Worm (Caenorhabditis elegans): ENCODE results near the gene R09A8.2.

The R09A8.2 gene

ce11 chrX:12656420-12657033 is 37.3 kb downstream of the R09A8.2 start:
- TF ChIP-seq rcor-1 (GFP tag; IDR thresholded peaks at IDR 0.05), result peak; percentile 57; the same call in 1 of the 2 replicates
- 0 out of 2 replicates have a peak, but pooled peaks have one; percentile 70 for TF ChIP-seq madf-3 (GFP tag; IDR thresholded peaks at IDR 0.05)
- TF ChIP-seq mcd-1 (GFP tag; IDR thresholded peaks at IDR 0.05), result peak; percentile 54; the same call in 1 of the 2 replicates
- peak; percentile 5 for TF ChIP-seq nhr-80 (tag; optimal IDR thresholded peaks at IDR 0.05)
- TF ChIP-seq zfh-2 (GFP tag; conservative IDR thresholded peaks at IDR 0.05), result peak; percentile 98
- TF ChIP-seq attf-5 (GFP tag; optimal IDR thresholded peaks at IDR 0.05), result no peak
- TF ChIP-seq madf-10 (tag; optimal IDR thresholded peaks at IDR 0.05), result peak; percentile 63
- TF ChIP-seq egrh-3 (GFP tag; IDR thresholded peaks at IDR 0.05), result peak; percentile 83; the same call in 1 of the 2 replicates
- TF ChIP-seq hmg-1.2 (GFP tag; IDR thresholded peaks at IDR 0.05), result peak; percentile 59
- TF ChIP-seq C06A6.2 (GFP tag; conservative IDR thresholded peaks at IDR 0.05), result no peak
- TF ChIP-seq lin-40 (tag; optimal IDR thresholded peaks at IDR 0.05), result peak; percentile 33
- peak; percentile 44 for TF ChIP-seq ceh-27 (GFP tag; optimal IDR thresholded peaks at IDR 0.05)
- TF ChIP-seq hsf-1 (GFP tag; IDR thresholded peaks at IDR 0.05), result no peak

ce11 chrX:12659814-12660213 is 40.5 kb downstream of the R09A8.2 start, which contains the start of gene C02B4.3:
Gene C02B4.3, minus strand, starts transcription at chrX:12659847.
- TF ChIP-seq madf-10 (tag; optimal IDR thresholded peaks at IDR 0.05), result no peak
- TF ChIP-seq lin-26 (GFP tag; IDR thresholded peaks at IDR 0.05), result no peak
- no peak for TF ChIP-seq let-607 (tag; optimal IDR thresholded peaks at IDR 0.05)
- TF ChIP-seq attf-5 (GFP tag; optimal IDR thresholded peaks at IDR 0.05), result no peak
- no peak for TF ChIP-seq nhr-179 (tag; optimal IDR thresholded peaks at IDR 0.05)
- TF ChIP-seq somi-1 (GFP tag; optimal IDR thresholded peaks at IDR 0.05), result no peak
- TF ChIP-seq sdz-38 (tag; optimal IDR thresholded peaks at IDR 0.05), result no peak
- no peak for TF ChIP-seq egl-18 (GFP tag; IDR thresholded peaks at IDR 0.05)

ce11 chrX:12661091-12661526 is 41.8 kb downstream of the R09A8.2 start:
- no peak for TF ChIP-seq sea-2 (GFP tag; IDR thresholded peaks at IDR 0.05)
- peak; percentile 85 for TF ChIP-seq pbrm-1 (GFP tag; IDR thresholded peaks at IDR 0.05)
- TF ChIP-seq aptf-2 (GFP tag; conservative IDR thresholded peaks at IDR 0.05), result no peak
- no peak; the same call in 1 of the 2 replicates for TF ChIP-seq madf-8 (GFP tag; conservative IDR thresholded peaks at IDR 0.05)
- peak; percentile 86 for TF ChIP-seq mes-4 (tag; optimal IDR thresholded peaks at IDR 0.05)
- TF ChIP-seq B0035.1 (tag; optimal IDR thresholded peaks at IDR 0.05), result peak; percentile 53
- TF ChIP-seq B0336.3 (GFP tag; IDR thresholded peaks at IDR 0.05), result peak; percentile 53; the same call in 1 of the 2 replicates
- TF ChIP-seq F52B5.7 (tag; optimal IDR thresholded peaks at IDR 0.05), result peak; percentile 64
- TF ChIP-seq snpc-3.4 (tag; optimal IDR thresholded peaks at IDR 0.05), result peak; percentile 79
- peak; percentile 75 for TF ChIP-seq ztf-26 (tag; optimal IDR thresholded peaks at IDR 0.05)
- peak; percentile 63; the same call in 1 of the 2 replicates for TF ChIP-seq ceh-40 (GFP tag; IDR thresholded peaks at IDR 0.05)
- TF ChIP-seq hlh-12 (tag; optimal IDR thresholded peaks at IDR 0.05), result no peak
- TF ChIP-seq hsf-1 (GFP tag; IDR thresholded peaks at IDR 0.05), result 0 out of 2 replicates have a peak, but pooled peaks have one; percentile 5
- TF ChIP-seq F55B11.4 (tag; optimal IDR thresholded peaks at IDR 0.05; ENCODE audit: borderline replicate concordance, insufficient read depth), result no peak
- no peak; the same call in 1 of the 2 replicates for TF ChIP-seq Y53F4B.3 (GFP tag; IDR thresholded peaks at IDR 0.05)
- no peak for TF ChIP-seq cebp-2 (GFP tag; IDR thresholded peaks at IDR 0.05)
- TF ChIP-seq tbp1 (GFP tag; optimal IDR thresholded peaks at IDR 0.05), result peak; percentile 92
- TF ChIP-seq F23B12.7 (tag; optimal IDR thresholded peaks at IDR 0.05; ENCODE audit: insufficient read depth), result no peak
- TF ChIP-seq ceh-100 (GFP tag; IDR thresholded peaks at IDR 0.05), result 0 out of 2 replicates have a peak, but pooled peaks have one; percentile 23
- peak; percentile 73 for TF ChIP-seq zim-3 (tag; optimal IDR thresholded peaks at IDR 0.05)
- TF ChIP-seq tbx-9 (tag; optimal IDR thresholded peaks at IDR 0.05; ENCODE audit: borderline replicate concordance), result no peak
- TF ChIP-seq mxl-1 (tag; optimal IDR thresholded peaks at IDR 0.05), result peak; percentile 79
- TF ChIP-seq ceh-79 (tag; optimal IDR thresholded peaks at IDR 0.05), result peak; percentile 31
- no peak for TF ChIP-seq hlh-26 (GFP tag; conservative IDR thresholded peaks at IDR 0.05)
- TF ChIP-seq cebp-1 (GFP tag; IDR thresholded peaks at IDR 0.05), result 0 out of 2 replicates have a peak, but pooled peaks have one; percentile 11
- TF ChIP-seq cebp-1 (tag; optimal IDR thresholded peaks at IDR 0.05), result peak; percentile 70
- peak; percentile 66 for TF ChIP-seq snpc-1.3 (tag; optimal IDR thresholded peaks at IDR 0.05; ENCODE audit: insufficient read depth)

Measured in whole organism, young adult.